Fruit fly (Drosophila melanogaster): ENCODE data around the gene Wdr62.
A peak's percentile ranks its signal among the peaks of the same experiment; 100 is the strongest.

DNA sequence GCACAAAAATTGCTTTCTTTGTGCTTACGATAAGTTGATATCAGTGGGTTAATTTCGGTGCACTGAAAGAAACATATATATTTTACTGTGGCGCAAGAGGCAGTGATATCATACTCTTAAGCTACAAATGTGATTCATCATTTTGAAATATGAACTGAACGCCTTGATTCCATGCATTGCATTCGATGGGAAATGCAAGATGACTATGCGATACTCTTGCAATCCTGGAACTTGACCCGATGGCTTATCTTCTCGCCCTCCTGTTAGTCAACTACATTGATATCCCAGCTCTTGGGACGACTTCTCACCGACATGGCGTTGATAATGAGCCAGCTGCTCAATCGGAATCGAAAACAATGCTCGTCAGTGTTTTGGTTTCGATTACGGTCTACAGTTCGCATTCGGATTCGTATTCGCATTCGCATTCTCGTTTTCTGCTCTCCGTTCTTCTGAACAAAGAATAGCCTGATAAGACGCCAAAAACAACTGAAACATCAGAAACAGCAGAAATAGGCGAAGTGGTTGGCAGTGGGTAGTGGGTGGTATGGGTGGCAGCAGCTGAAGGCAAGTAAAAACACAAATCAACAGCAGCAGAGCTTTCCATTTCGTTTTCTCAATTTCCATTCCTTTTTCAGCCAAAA lies 105.0 kb downstream of the Wdr62 start:
- peak; percentile 57 for TF ChIP-seq EcR (GFP tag; optimal IDR thresholded peaks at IDR 0.05)
- TF ChIP-seq Pif1A (GFP tag; optimal IDR thresholded peaks at IDR 0.05): no peak
- no peak for TF ChIP-seq D1 (tag; optimal IDR thresholded peaks at IDR 0.05)
- TF ChIP-seq CG4496 (GFP tag; IDR thresholded peaks at IDR 0.05): no peak
- TF ChIP-seq CG34367 (tag; optimal IDR thresholded peaks at IDR 0.05): no peak

All from whole organism, pupa.